Worm (Caenorhabditis elegans): ENCODE results near the gene Y26G10.5.

DNA sequence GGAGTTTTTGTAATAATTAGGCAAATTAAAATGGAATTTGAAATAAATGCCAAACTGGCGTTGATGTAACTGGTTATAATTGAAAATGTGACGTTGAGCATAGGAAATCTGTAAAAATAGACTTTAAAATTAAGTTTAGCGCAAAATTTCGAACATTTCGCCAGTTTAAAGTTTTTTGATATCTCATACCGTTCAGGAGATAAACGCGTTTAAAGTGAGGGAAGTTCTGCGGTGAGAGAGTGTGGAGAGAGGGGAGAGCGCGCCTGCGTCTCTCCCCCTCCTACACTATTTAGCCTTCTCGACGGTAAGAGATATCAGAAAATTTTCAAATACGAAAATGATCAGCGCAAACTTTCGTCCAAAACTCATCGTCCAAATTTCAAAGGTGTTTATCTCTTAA lies 24.1 kb downstream of the Y26G10.5 start, which contains the start of gene str-92:
- no peak for TF ChIP-seq lin-13 (GFP tag; optimal IDR thresholded peaks at IDR 0.05)
- no peak for TF ChIP-seq C04F5.9 (tag; optimal IDR thresholded peaks at IDR 0.05)
- TF ChIP-seq ces-1 (GFP tag; optimal IDR thresholded peaks at IDR 0.05): no peak
- no peak for TF ChIP-seq nhr-237 (tag; optimal IDR thresholded peaks at IDR 0.05)
- TF ChIP-seq jun-1 (tag; optimal IDR thresholded peaks at IDR 0.05): no peak
- TF ChIP-seq fkh-10 (GFP tag; optimal IDR thresholded peaks at IDR 0.05): no peak
- TF ChIP-seq ceh-82 (tag; optimal IDR thresholded peaks at IDR 0.05): no peak

Data from whole organism, L1 larva.